Worm (Caenorhabditis elegans): ENCODE results near the gene F52E1.14.
A peak's percentile ranks its signal among the peaks of the same experiment; 100 is the strongest.

Gene F52E1.14

ce11 chrV:8428585-8429414 is 45.1 kb downstream of the F52E1.14 start (continued):
- TF ChIP-seq unc-62 (GFP tag; optimal IDR thresholded peaks at IDR 0.05) (no peak), lin-13 (GFP tag; optimal IDR thresholded peaks at IDR 0.05) (no peak), sptf-1 (tag; optimal IDR thresholded peaks at IDR 0.05) (no peak), tlp-1 (tag; optimal IDR thresholded peaks at IDR 0.05) (no peak), nhr-11 (tag; optimal IDR thresholded peaks at IDR 0.05) (no peak), nhr-47 (tag; optimal IDR thresholded peaks at IDR 0.05) (peak; percentile 42), fkh-4 (tag; optimal IDR thresholded peaks at IDR 0.05; ENCODE audit: borderline replicate concordance) (no peak), vab-15 (tag; optimal IDR thresholded peaks at IDR 0.05) (no peak), nhr-19 (GFP tag; conservative IDR thresholded peaks at IDR 0.05) (peak; percentile 41), fos-1 (tag; optimal IDR thresholded peaks at IDR 0.05) (peak; percentile 21), C34B4.2 (tag; optimal IDR thresholded peaks at IDR 0.05) (no peak), nhr-84 (tag; optimal IDR thresholded peaks at IDR 0.05) (no peak), lin-14 (GFP tag; optimal IDR thresholded peaks at IDR 0.05) (peak; percentile 78), ztf-4 (tag; optimal IDR thresholded peaks at IDR 0.05) (no peak), lin-15B (tag; optimal IDR thresholded peaks at IDR 0.05) (no peak), fkh-10 (GFP tag; optimal IDR thresholded peaks at IDR 0.05) (no peak), ztf-11 (tag; optimal IDR thresholded peaks at IDR 0.05) (no peak), snpc-4 (tag; optimal IDR thresholded peaks at IDR 0.05) (no peak), irx-1 (tag; optimal IDR thresholded peaks at IDR 0.05) (peak; percentile 7), efl-1 (optimal IDR thresholded peaks at IDR 0.05) (peak; percentile 59 to 66), efl-1 (GFP tag; optimal IDR thresholded peaks at IDR 0.05 in 1 of 2) (no peak), hpl-2 (GFP tag; optimal IDR thresholded peaks at IDR 0.05) (no peak), sup-37 (GFP tag; optimal IDR thresholded peaks at IDR 0.05) (no peak), hlh-4 (tag; optimal IDR thresholded peaks at IDR 0.05) (no peak), C04F5.9 (tag; optimal IDR thresholded peaks at IDR 0.05) (no peak), ces-1 (GFP tag; optimal IDR thresholded peaks at IDR 0.05) (no peak), ets-5 (GFP tag; IDR thresholded peaks at IDR 0.05) (no peak), unc-30 (tag; optimal IDR thresholded peaks at IDR 0.05) (no peak), pqm-1 (tag; optimal IDR thresholded peaks at IDR 0.05) (no peak), zip-4 (GFP tag; optimal IDR thresholded peaks at IDR 0.05) (no peak), zag-1 (tag; optimal IDR thresholded peaks at IDR 0.05) (no peak), aha-1 (tag; optimal IDR thresholded peaks at IDR 0.05) (no peak), sox-4 (tag; optimal IDR thresholded peaks at IDR 0.05) (no peak), elt-3 (tag; optimal IDR thresholded peaks at IDR 0.05) (no peak)

- peak; percentile 35 for TF ChIP-seq rnt-1 (tag; optimal IDR thresholded peaks at IDR 0.05)
- peak; percentile 37 for TF ChIP-seq nhr-19 (GFP tag; conservative IDR thresholded peaks at IDR 0.05)
These were observed 47.6 kb downstream of the F52E1.14 start for ce11 chrV:8431295-8431694.

ce11 chrV:8434400-8434827 is 50.7 kb downstream of the F52E1.14 start:
- TF ChIP-seq ztf-4 (tag; optimal IDR thresholded peaks at IDR 0.05): no peak
- TF ChIP-seq unc-130 (tag; optimal IDR thresholded peaks at IDR 0.05): no peak
- TF ChIP-seq zag-1 (tag; optimal IDR thresholded peaks at IDR 0.05): no peak
- peak; percentile 6 for TF ChIP-seq nhr-85 (tag)
- TF ChIP-seq lin-39 (tag; optimal IDR thresholded peaks at IDR 0.05): no peak
- TF ChIP-seq isw-1 (GFP tag; IDR thresholded peaks at IDR 0.05): no peak
- no peak for TF ChIP-seq nhr-47 (tag; optimal IDR thresholded peaks at IDR 0.05)
- no peak for TF ChIP-seq alr-1 (tag; optimal IDR thresholded peaks at IDR 0.05; ENCODE audit: borderline replicate concordance)
- TF ChIP-seq sup-37 (GFP tag; optimal IDR thresholded peaks at IDR 0.05): no peak
- no peak for TF ChIP-seq F16B12.6 (tag; optimal IDR thresholded peaks at IDR 0.05)
- TF ChIP-seq C34B4.2 (tag; optimal IDR thresholded peaks at IDR 0.05): no peak
- no peak for TF ChIP-seq unc-86 (tag; optimal IDR thresholded peaks at IDR 0.05)
- no peak for TF ChIP-seq ces-1 (GFP tag; optimal IDR thresholded peaks at IDR 0.05)
- no peak for TF ChIP-seq skn-1 (tag; optimal IDR thresholded peaks at IDR 0.05)
- no peak for TF ChIP-seq pqm-1 (tag; optimal IDR thresholded peaks at IDR 0.05)
- TF ChIP-seq nhr-90 (tag; optimal IDR thresholded peaks at IDR 0.05; ENCODE audit: poor library complexity): no peak
- no peak for TF ChIP-seq nhr-11 (tag; optimal IDR thresholded peaks at IDR 0.05)
- TF ChIP-seq unc-62 (GFP tag; optimal IDR thresholded peaks at IDR 0.05): no peak
- TF ChIP-seq swsn-7 (tag; optimal IDR thresholded peaks at IDR 0.05): no peak
- peak; percentile 52 for TF ChIP-seq pag-3 (tag; optimal IDR thresholded peaks at IDR 0.05; ENCODE audit: borderline replicate concordance, insufficient read depth)
- no peak for TF ChIP-seq hpl-2 (GFP tag; optimal IDR thresholded peaks at IDR 0.05)
- TF ChIP-seq lin-15B (tag; optimal IDR thresholded peaks at IDR 0.05): no peak
- no peak for TF ChIP-seq ztf-11 (tag; optimal IDR thresholded peaks at IDR 0.05)
- TF ChIP-seq efl-3 (GFP tag; optimal IDR thresholded peaks at IDR 0.05): no peak
- no peak for TF ChIP-seq lsy-2 (tag; optimal IDR thresholded peaks at IDR 0.05)
- peak; percentile 69 for TF ChIP-seq blmp-1 (tag; optimal IDR thresholded peaks at IDR 0.05)
